Worm (Caenorhabditis elegans) whole organism, early embryonic: Measurements from ENCODE around the gene pcp-1.

Experiments
- aly-1 ChIP-seq: sonication (generic microtip); optimal IDR thresholded peaks from 2 replicates; lab custom pipeline; 2016; ENCODE audit warnings: missing genetic modification characterization, missing compliant biosample characterization
- ama-1 ChIP-seq: fragments of 150-350 bp; optimal IDR thresholded peaks from 2 replicates; lab custom pipeline; 2014
- ceh-36 ChIP-seq: sonication (generic microtip); optimal IDR thresholded peaks from 2 replicates; lab custom pipeline; 2016; ENCODE audit warnings: missing genetic modification characterization, inconsistent platforms, missing compliant biosample characterization
- ets-7 ChIP-seq: sonication (generic microtip); optimal IDR thresholded peaks from 2 replicates; lab custom pipeline; 2016; ENCODE audit warnings: missing genotype, missing genetic modification characterization, missing compliant biosample characterization
- sea-1 ChIP-seq: fragments of 200-800 bp; sonication (Bioruptor generic); conservative IDR thresholded peaks from 2 replicates; pipeline ENCODE4 v1.3.6; 2022; ENCODE audit warnings: missing genetic modification characterization, missing compliant biosample characterization

DNA sequence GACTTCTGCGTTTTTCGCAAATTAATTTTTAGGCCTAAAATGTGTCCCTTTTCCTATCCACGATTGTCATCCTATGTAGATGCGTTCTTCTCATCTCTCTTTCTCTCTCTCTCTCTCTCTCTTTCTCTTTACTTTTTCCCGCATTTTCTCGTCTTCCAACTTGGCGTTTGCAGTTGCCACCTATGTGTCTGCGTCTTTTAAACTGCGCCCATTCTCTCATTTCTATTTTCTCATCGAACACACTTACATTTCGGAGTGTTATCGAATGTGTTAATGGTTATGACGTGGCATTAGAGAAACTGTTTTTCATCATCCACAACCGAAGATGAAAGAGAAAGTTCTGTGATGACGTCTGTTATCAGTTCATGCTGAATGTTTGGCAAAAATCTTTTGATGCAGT lies 30.2 kb upstream of the pcp-1 start:
- TF ChIP-seq aly-1 (no peak), sea-1 (GFP tag; lab: Robert Waterston, UW) (no peak), ets-7 (tag; lab: Kevin White, UChicago) (no peak), ama-1 (lab: Kevin White, UChicago) (no peak), ceh-36 (tag; lab: Kevin White, UChicago) (no peak)
